Worm (Caenorhabditis elegans) whole organism, L3 larva: Measurements from ENCODE around the gene T06D8.2.

Source experiments
- R02D3.7 ChIP-seq: fragments of 150-350 bp; optimal IDR thresholded peaks from 2 replicates; lab custom pipeline; 2014; ENCODE audit warnings: missing biosample characterization, missing genetic modification characterization
- ceh-16 ChIP-seq: sonication (generic microtip); optimal IDR thresholded peaks from 2 replicates; lab custom pipeline; 2017; ENCODE audit warnings: missing biosample characterization, missing genetic modification characterization
- ceh-28 ChIP-seq: fragments of 150-350 bp; optimal IDR thresholded peaks from 2 replicates; lab custom pipeline; 2014; ENCODE audit warnings: missing biosample characterization, missing genetic modification reagents, missing genetic modification characterization
- ceh-82 ChIP-seq: fragments of 150-350 bp; optimal IDR thresholded peaks from 2 replicates; lab custom pipeline; 2014; ENCODE audit warnings: missing biosample characterization, missing genetic modification characterization
- ceh-9 ChIP-seq: sonication (generic microtip); optimal IDR thresholded peaks from 2 replicates; lab custom pipeline; 2018; ENCODE audit warnings: missing biosample characterization, missing genetic modification characterization
- daf-12 ChIP-seq: fragments of 150-350 bp; optimal IDR thresholded peaks from 2 replicates; lab custom pipeline; 2014; ENCODE audit warnings: missing biosample characterization, missing genetic modification reagents, missing genetic modification characterization
- egl-5 ChIP-seq: fragments of 150-350 bp; optimal IDR thresholded peaks from 2 replicates; lab custom pipeline; 2017; ENCODE audit warnings: missing biosample characterization, missing genetic modification reagents, missing genetic modification characterization, inconsistent platforms
- elt-1 ChIP-seq: fragments of 150-350 bp; optimal IDR thresholded peaks from 2 replicates; lab custom pipeline; 2014; ENCODE audit warnings: missing biosample characterization, missing genetic modification characterization
- eor-1 ChIP-seq, 2 experiments: fragments of 150-350 bp; optimal IDR thresholded peaks; 2 replicates each; lab custom pipeline; 2014 to 2018; ENCODE audit warnings: missing biosample characterization in 2 of 2, missing genetic modification characterization in 2 of 2
- fkh-10 ChIP-seq: sonication (generic microtip); optimal IDR thresholded peaks from 2 replicates; lab custom pipeline; 2017; ENCODE audit warnings: missing biosample characterization, missing genetic modification reagents, missing genetic modification characterization
- fkh-2 ChIP-seq: fragments of 150-350 bp; optimal IDR thresholded peaks from 2 replicates; lab custom pipeline; 2014; ENCODE audit warnings: missing biosample characterization, missing genetic modification reagents, missing genetic modification characterization
- fos-1 ChIP-seq: fragments of 150-350 bp; optimal IDR thresholded peaks from 2 replicates; lab custom pipeline; 2014; ENCODE audit warnings: missing biosample characterization, missing genetic modification characterization
- jun-1 ChIP-seq: fragments of 150-350 bp; optimal IDR thresholded peaks from 2 replicates; lab custom pipeline; 2014; ENCODE audit warnings: missing biosample characterization, missing genetic modification reagents, missing genetic modification characterization
- lin-39 ChIP-seq: fragments of 150-350 bp; optimal IDR thresholded peaks from 2 replicates; lab custom pipeline; 2018; ENCODE audit warnings: missing biosample characterization, missing genetic modification reagents, missing genetic modification characterization
- lsy-12 ChIP-seq: sonication (generic microtip); optimal IDR thresholded peaks from 2 replicates; lab custom pipeline; 2016; ENCODE audit warnings: mild to moderate bottlenecking, missing genetic modification characterization, missing compliant biosample characterization
- mdl-1 ChIP-seq: fragments of 150-350 bp; optimal IDR thresholded peaks from 2 replicates; lab custom pipeline; 2014; ENCODE audit warnings: missing biosample characterization, missing genetic modification characterization
- mml-1 ChIP-seq: fragments of 150-350 bp; sonication (generic microtip); optimal IDR thresholded peaks from 3 replicates; lab custom pipeline; 2014; ENCODE audit warnings: missing biosample characterization, missing genetic modification characterization
- nfya-1 ChIP-seq: sonication (generic microtip); optimal IDR thresholded peaks from 2 replicates; lab custom pipeline; 2017; ENCODE audit warnings: missing genetic modification characterization, mild to moderate bottlenecking, missing compliant biosample characterization, antibody characterized with exemption, moderate library complexity; ENCODE audit not compliant: insufficient read depth
- nhr-11 ChIP-seq: fragments of 150-350 bp; optimal IDR thresholded peaks from 2 replicates; lab custom pipeline; 2014; ENCODE audit warnings: missing biosample characterization, missing genetic modification characterization
- nhr-23 ChIP-seq: fragments of 150-350 bp; optimal IDR thresholded peaks from 2 replicates; lab custom pipeline; 2014; ENCODE audit warnings: missing biosample characterization, missing genetic modification reagents, missing genetic modification characterization
- nhr-237 ChIP-seq: fragments of 150-350 bp; optimal IDR thresholded peaks from 2 replicates; lab custom pipeline; 2014; ENCODE audit warnings: missing biosample characterization, missing genetic modification characterization
- nhr-25 ChIP-seq: sonication (generic microtip); optimal IDR thresholded peaks from 2 replicates; lab custom pipeline; 2017; ENCODE audit warnings: missing biosample characterization, missing genetic modification characterization
- nhr-28 ChIP-seq: fragments of 150-350 bp; optimal IDR thresholded peaks from 2 replicates; lab custom pipeline; 2014; ENCODE audit warnings: missing biosample characterization, missing genetic modification characterization
- nhr-43 ChIP-seq: sonication (generic microtip); optimal IDR thresholded peaks from 2 replicates; lab custom pipeline; 2016; ENCODE audit warnings: mild to moderate bottlenecking, missing genetic modification characterization, missing compliant biosample characterization; ENCODE audit not compliant: poor library complexity, severe bottlenecking
- nhr-67 ChIP-seq: fragments of 150-350 bp; optimal IDR thresholded peaks from 2 replicates; lab custom pipeline; 2014; ENCODE audit warnings: missing biosample characterization, missing genetic modification characterization
- nhr-76 ChIP-seq: fragments of 150-350 bp; sonication (generic microtip); optimal IDR thresholded peaks from 5 replicates; lab custom pipeline; 2014; ENCODE audit warnings: missing biosample characterization, missing genetic modification characterization
- pqm-1 ChIP-seq: fragments of 150-350 bp; optimal IDR thresholded peaks from 2 replicates; lab custom pipeline; 2017; ENCODE audit warnings: missing biosample characterization, missing genetic modification characterization, inconsistent platforms
- skn-1 ChIP-seq: fragments of 150-350 bp; optimal IDR thresholded peaks from 2 replicates; lab custom pipeline; 2014; ENCODE audit warnings: missing biosample characterization, missing genetic modification characterization
- tbx-2 ChIP-seq: sonication (generic microtip); optimal IDR thresholded peaks from 2 replicates; lab custom pipeline; 2016; ENCODE audit warnings: mild to moderate bottlenecking, missing genetic modification characterization, missing compliant biosample characterization
- unc-39 ChIP-seq: sonication (generic microtip); optimal IDR thresholded peaks from 4 replicates; lab custom pipeline; 2017; ENCODE audit warnings: missing biosample characterization, missing genetic modification characterization
- zag-1 ChIP-seq: fragments of 150-350 bp; optimal IDR thresholded peaks from 2 replicates; lab custom pipeline; 2014; ENCODE audit warnings: missing biosample characterization, missing genetic modification characterization
- ztf-11 ChIP-seq: fragments of 150-350 bp; optimal IDR thresholded peaks from 2 replicates; lab custom pipeline; 2014; ENCODE audit warnings: missing biosample characterization, missing genetic modification characterization

Gene T06D8.2

ce11 chrII:11185728-11186127 is 40.8 kb upstream of the T06D8.2 start, which contains the start of gene sfxn-1.2:
sfxn-1.2 (plus strand) TSS chrII:11186028.
- TF ChIP-seq daf-12 (tag; lab: Kevin White, UChicago) = no peak
- no peak for TF ChIP-seq ceh-9 (tag; lab: Kevin White, UChicago)
- no peak for TF ChIP-seq egl-5
- TF ChIP-seq pqm-1 (tag; lab: Kevin White, UChicago) = no peak
- no peak for TF ChIP-seq nhr-43
- TF ChIP-seq skn-1 (tag; lab: Kevin White, UChicago) = no peak

ce11 chrII:11188026-11188425 is 38.5 kb upstream of the T06D8.2 start, which contains the start of gene F37H8.5:
F37H8.5 (plus strand) TSS chrII:11188206.
- TF ChIP-seq ceh-82 = no peak
- TF ChIP-seq fkh-2 (tag; lab: Kevin White, UChicago) = no peak
- TF ChIP-seq ceh-16 (tag; lab: Kevin White, UChicago) = no peak
- TF ChIP-seq ztf-11 (tag; lab: Kevin White, UChicago) = no peak
- no peak for TF ChIP-seq zag-1 (tag; lab: Kevin White, UChicago)
- TF ChIP-seq unc-39 (tag; lab: Kevin White, UChicago) = no peak
- TF ChIP-seq R02D3.7 (tag; lab: Kevin White, UChicago) = no peak
- TF ChIP-seq mml-1 (tag; lab: Kevin White, UChicago) = no peak
- no peak for TF ChIP-seq nhr-67 (tag; lab: Kevin White, UChicago)
- TF ChIP-seq lin-39 = no peak
- TF ChIP-seq tbx-2 (tag; lab: Kevin White, UChicago) = no peak
- no peak for TF ChIP-seq nfya-1 (tag; lab: Kevin White, UChicago)

ce11 chrII:11192488-11192887 is 34.0 kb upstream of the T06D8.2 start:
- TF ChIP-seq tbx-2 (tag; lab: Kevin White, UChicago) = no peak
- TF ChIP-seq elt-1 (tag; lab: Kevin White, UChicago) = peak; percentile 38

- TF ChIP-seq fos-1 (tag; lab: Kevin White, UChicago) (no peak), nhr-25 (tag; lab: Kevin White, UChicago) (peak; percentile 21)
- TF ChIP-seq, all 47 proteins: peak for 1
Measured at ce11 chrII:11193523-11193922, 33.0 kb upstream of the T06D8.2 start.

ce11 chrII:11200234-11200755 is 26.2 kb upstream of the T06D8.2 start:
- TF ChIP-seq eor-1 (tag; optimal IDR thresholded peaks at IDR 0.05; lab: Kevin White, UChicago) = no peak
- no peak for TF ChIP-seq nhr-43
- no peak for TF ChIP-seq fkh-10 (GFP tag; lab: Kevin White, UChicago)
- TF ChIP-seq mdl-1 (tag; lab: Kevin White, UChicago) = no peak
- TF ChIP-seq elt-1 (tag; lab: Kevin White, UChicago) = peak; percentile 30
- TF ChIP-seq zag-1 (tag; lab: Kevin White, UChicago) = no peak
- no peak for TF ChIP-seq lsy-12 (tag; lab: Kevin White, UChicago)
- TF ChIP-seq nhr-25 (tag; lab: Kevin White, UChicago) = peak; percentile 36
- no peak for TF ChIP-seq nhr-28 (tag; lab: Kevin White, UChicago)
- no peak for TF ChIP-seq ztf-11 (tag; lab: Kevin White, UChicago)
- TF ChIP-seq nhr-237 (tag; lab: Kevin White, UChicago) = no peak
- no peak for TF ChIP-seq unc-39 (tag; lab: Kevin White, UChicago)
- no peak for TF ChIP-seq nhr-76 (tag; lab: Kevin White, UChicago)
- TF ChIP-seq fkh-2 (tag; lab: Kevin White, UChicago) = no peak
- no peak for TF ChIP-seq nhr-11
- no peak for TF ChIP-seq ceh-28
- TF ChIP-seq nhr-23 = peak; percentile 27
- no peak for TF ChIP-seq jun-1 (tag; lab: Kevin White, UChicago)
- TF ChIP-seq ceh-16 (tag; lab: Kevin White, UChicago) = no peak
